Fruit fly (Drosophila melanogaster) whole organism, adult: ENCODE measurements around the gene TrpA1.

ENCODE experiments used
- CG11617 ChIP-seq: fragments of 200-800 bp; sonication (Bioruptor generic); optimal IDR thresholded peaks from 2 replicates; lab custom pipeline; 2017; ENCODE audit warnings: mild to moderate bottlenecking, missing biosample characterization, missing genetic modification reagents, missing genetic modification characterization
- CG12768 ChIP-seq: fragments of 200-800 bp; sonication (Bioruptor generic); optimal IDR thresholded peaks from 2 replicates; lab custom pipeline; 2017; ENCODE audit warnings: missing biosample characterization, missing genetic modification characterization, mild to moderate bottlenecking, moderate library complexity, missing genetic modification reagents
- CG14711 ChIP-seq: fragments of 200-800 bp; sonication (Bioruptor generic); optimal IDR thresholded peaks from 2 replicates; lab custom pipeline; 2018; ENCODE audit warnings: missing biosample characterization, mild to moderate bottlenecking, missing genetic modification characterization, moderate library complexity
- CG1620 ChIP-seq: fragments of 200-800 bp; sonication (Bioruptor generic); optimal IDR thresholded peaks from 2 replicates; lab custom pipeline; 2016; ENCODE audit warnings: missing biosample characterization, missing genetic modification characterization
- CG33017 ChIP-seq: fragments of 200-800 bp; sonication (Bioruptor generic); optimal IDR thresholded peaks from 2 replicates; lab custom pipeline; 2018; ENCODE audit warnings: missing biosample characterization, mild to moderate bottlenecking, missing genetic modification characterization, moderate library complexity
- CG5204 ChIP-seq: fragments of 200-800 bp; sonication (Bioruptor generic); optimal IDR thresholded peaks from 2 replicates; lab custom pipeline; 2016; ENCODE audit warnings: missing biosample characterization, missing genetic modification characterization
- CG7045 ChIP-seq: fragments of 200-800 bp; sonication (Bioruptor generic); optimal IDR thresholded peaks from 2 replicates; lab custom pipeline; 2017; ENCODE audit warnings: missing biosample characterization, mild to moderate bottlenecking, missing genetic modification characterization
- CG7101 ChIP-seq: fragments of 200-800 bp; sonication (Bioruptor generic); optimal IDR thresholded peaks from 2 replicates; lab custom pipeline; 2018; ENCODE audit warnings: missing biosample characterization, mild to moderate bottlenecking, missing genetic modification characterization, moderate library complexity
- Clk ChIP-seq: fragments of 200-800 bp; sonication (Bioruptor generic); optimal IDR thresholded peaks from 2 replicates; lab custom pipeline; 2017; ENCODE audit warnings: missing biosample characterization, missing genetic modification characterization
- Crg-1 ChIP-seq: fragments of 200-800 bp; sonication (Bioruptor generic); optimal IDR thresholded peaks from 2 replicates; lab custom pipeline; 2016; ENCODE audit warnings: missing biosample characterization, missing genetic modification characterization
- Hr96 ChIP-seq: fragments of 200-800 bp; sonication (Bioruptor generic); optimal IDR thresholded peaks from 2 replicates; lab custom pipeline; 2016; ENCODE audit warnings: missing biosample characterization, missing genetic modification characterization
- Mnt ChIP-seq: fragments of 200-800 bp; sonication (Bioruptor generic); optimal IDR thresholded peaks from 2 replicates; lab custom pipeline; 2016; ENCODE audit warnings: missing biosample characterization, mild to moderate bottlenecking, missing genetic modification characterization
- bab1 ChIP-seq: fragments of 200-800 bp; sonication (Bioruptor generic); optimal IDR thresholded peaks from 3 replicates; lab custom pipeline; 2019; ENCODE audit warnings: missing biosample characterization, mild to moderate bottlenecking, missing genetic modification characterization, moderate library complexity
- cic ChIP-seq: fragments of 200-800 bp; sonication (Bioruptor generic); optimal IDR thresholded peaks from 2 replicates; lab custom pipeline; 2017; ENCODE audit warnings: missing biosample characterization, mild to moderate bottlenecking, missing genetic modification characterization, moderate library complexity
- cnc ChIP-seq, 2 experiments: fragments of >200 bp; optimal IDR thresholded peaks; 2 replicates each; lab custom pipeline; 2017
- kay ChIP-seq: fragments of 200-800 bp; sonication (Bioruptor generic); peaks from one replicate; lab custom pipeline; 2016; ENCODE audit warnings: missing biosample characterization, missing genetic modification characterization, borderline replicate concordance
- ovo ChIP-seq: fragments of 200-800 bp; sonication (Bioruptor generic); optimal IDR thresholded peaks from 2 replicates; lab custom pipeline; 2016; ENCODE audit warnings: missing biosample characterization, missing genetic modification characterization
- pad ChIP-seq: fragments of 200-800 bp; sonication (Bioruptor generic); optimal IDR thresholded peaks from 3 replicates; lab custom pipeline; 2017; ENCODE audit warnings: missing biosample characterization, missing genetic modification characterization, mild to moderate bottlenecking, moderate library complexity, missing genetic modification reagents
- tj ChIP-seq: fragments of 200-800 bp; sonication (Bioruptor generic); optimal IDR thresholded peaks from 3 replicates; lab custom pipeline; 2017; ENCODE audit warnings: missing biosample characterization, mild to moderate bottlenecking, missing genetic modification characterization, moderate library complexity
- toe ChIP-seq: fragments of 200-800 bp; sonication (Bioruptor generic); optimal IDR thresholded peaks from 2 replicates; lab custom pipeline; 2016; ENCODE audit warnings: missing biosample characterization, missing genetic modification characterization

Gene TrpA1

DNA sequence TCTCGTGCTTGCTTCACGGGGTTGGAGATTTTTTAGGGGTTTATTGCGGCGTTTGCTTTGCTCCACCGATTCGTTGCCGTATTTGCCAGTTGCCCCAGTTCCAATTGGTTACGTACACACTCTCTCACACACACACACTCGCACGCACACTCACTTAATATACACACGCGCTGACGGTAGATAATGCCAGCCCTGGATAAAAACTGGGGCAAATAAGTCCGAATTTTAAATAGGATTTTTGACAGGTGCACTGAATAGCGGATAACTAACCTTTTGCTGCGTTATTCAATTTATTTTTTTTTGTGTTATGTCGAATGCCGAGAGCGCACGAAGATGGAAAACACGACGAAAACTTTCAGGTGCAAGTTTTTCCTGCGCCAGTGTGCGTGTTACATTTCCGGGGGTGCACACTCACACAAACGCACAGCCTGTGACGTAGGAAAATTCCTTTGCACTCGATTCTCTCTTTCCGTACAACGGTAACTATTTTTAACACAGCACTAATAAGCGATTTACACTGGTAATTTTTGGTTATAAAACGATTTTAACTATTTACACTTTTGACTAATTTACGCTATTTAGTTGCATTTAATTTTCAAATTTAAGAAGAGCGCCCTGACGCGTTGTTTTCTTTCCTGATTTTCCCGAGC is 47.7 kb upstream of the TrpA1 start:
- no peak for TF ChIP-seq tj (GFP tag; lab: Kevin White, UChicago)
- TF ChIP-seq pad (GFP tag; lab: Kevin White, UChicago), result no peak
- no peak for TF ChIP-seq Crg-1
- TF ChIP-seq CG14711, result no peak
- TF ChIP-seq ovo (GFP tag; lab: Kevin White, UChicago), result no peak
- no peak for TF ChIP-seq CG7101 (tag; lab: Kevin White, UChicago)
- TF ChIP-seq Mnt (GFP tag; lab: Kevin White, UChicago), result no peak
- TF ChIP-seq toe, result no peak

DNA sequence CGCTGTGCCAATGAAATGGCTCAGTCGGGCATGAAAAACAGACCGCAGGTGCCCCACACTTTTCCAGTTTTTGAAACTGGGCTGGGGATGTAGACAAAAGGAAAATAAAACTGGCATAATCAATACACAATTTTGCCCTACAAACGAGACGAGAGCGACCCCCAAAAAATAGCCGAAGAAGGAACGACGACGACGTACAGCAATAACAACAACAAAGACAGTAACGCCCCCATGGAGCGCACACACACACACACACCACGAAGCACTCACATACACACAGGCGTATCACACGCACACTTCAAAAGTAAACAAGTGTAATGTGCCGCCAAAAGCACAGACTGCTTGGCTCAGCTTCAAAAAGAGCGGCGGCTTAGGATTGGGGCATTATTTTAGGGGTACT is 46.5 kb upstream of the TrpA1 start:
- no peak for TF ChIP-seq CG7045 (GFP tag; lab: Kevin White, UChicago)
- no peak for TF ChIP-seq CG1620 (GFP tag; lab: Kevin White, UChicago)

DNA sequence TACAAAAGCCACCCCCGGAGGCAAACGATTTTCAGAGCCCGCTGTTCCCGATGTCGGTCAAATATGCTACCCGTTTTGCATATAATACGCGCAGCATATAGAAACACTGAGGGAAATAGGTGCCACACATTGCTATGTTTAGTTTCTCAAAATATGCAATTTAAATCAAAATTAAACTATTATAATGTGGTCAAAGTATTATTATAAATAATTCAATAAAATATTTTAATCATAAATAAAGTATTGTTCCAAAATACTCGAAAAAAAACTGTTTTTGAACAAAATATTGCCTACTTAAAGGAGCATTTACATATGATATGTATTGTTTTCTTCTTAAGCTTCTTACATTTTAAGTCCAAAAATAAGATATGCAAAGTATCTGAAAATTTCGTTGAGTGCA is 46.0 kb upstream of the TrpA1 start:
- TF ChIP-seq CG5204 (GFP tag; lab: Kevin White, UChicago) (no peak), CG7101 (tag; lab: Kevin White, UChicago) (no peak), cnc (optimal IDR thresholded peaks at IDR 0.05; lab: Kevin White, UChicago) (no peak), CG12768 (GFP tag; lab: Kevin White, UChicago) (no peak), tj (GFP tag; lab: Kevin White, UChicago) (no peak), toe (no peak), Hr96 (GFP tag; lab: Kevin White, UChicago) (no peak), kay (GFP tag; lab: Kevin White, UChicago) (no peak), CG33017 (tag; lab: Kevin White, UChicago) (no peak), Clk (GFP tag; lab: Kevin White, UChicago) (no peak), cic (GFP tag; lab: Kevin White, UChicago) (no peak), pad (GFP tag; lab: Kevin White, UChicago) (no peak), Crg-1 (no peak), CG1620 (GFP tag; lab: Kevin White, UChicago) (no peak), Mnt (GFP tag; lab: Kevin White, UChicago) (no peak), ovo (GFP tag; lab: Kevin White, UChicago) (no peak), CG11617 (GFP tag; lab: Kevin White, UChicago) (no peak), bab1 (no peak), CG14711 (no peak)

- TF ChIP-seq CG12768 (GFP tag; lab: Kevin White, UChicago) (no peak), cic (GFP tag; lab: Kevin White, UChicago) (no peak), CG5204 (GFP tag; lab: Kevin White, UChicago) (no peak), CG14711 (no peak), Clk (GFP tag; lab: Kevin White, UChicago) (no peak), Mnt (GFP tag; lab: Kevin White, UChicago) (no peak), Hr96 (GFP tag; lab: Kevin White, UChicago) (no peak), tj (GFP tag; lab: Kevin White, UChicago) (no peak), CG1620 (GFP tag; lab: Kevin White, UChicago) (no peak), CG7101 (tag; lab: Kevin White, UChicago) (no peak), CG33017 (tag; lab: Kevin White, UChicago) (no peak), Crg-1 (no peak), CG7045 (GFP tag; lab: Kevin White, UChicago) (no peak), toe (no peak), bab1 (no peak), CG11617 (GFP tag; lab: Kevin White, UChicago) (no peak), cnc (optimal IDR thresholded peaks at IDR 0.05; lab: Kevin White, UChicago) (no peak), ovo (GFP tag; lab: Kevin White, UChicago) (no peak), kay (GFP tag; lab: Kevin White, UChicago) (no peak), pad (GFP tag; lab: Kevin White, UChicago) (no peak)
These were observed 44.8 kb upstream of the TrpA1 start for dm6 chr3L:8949823-8950222.

DNA sequence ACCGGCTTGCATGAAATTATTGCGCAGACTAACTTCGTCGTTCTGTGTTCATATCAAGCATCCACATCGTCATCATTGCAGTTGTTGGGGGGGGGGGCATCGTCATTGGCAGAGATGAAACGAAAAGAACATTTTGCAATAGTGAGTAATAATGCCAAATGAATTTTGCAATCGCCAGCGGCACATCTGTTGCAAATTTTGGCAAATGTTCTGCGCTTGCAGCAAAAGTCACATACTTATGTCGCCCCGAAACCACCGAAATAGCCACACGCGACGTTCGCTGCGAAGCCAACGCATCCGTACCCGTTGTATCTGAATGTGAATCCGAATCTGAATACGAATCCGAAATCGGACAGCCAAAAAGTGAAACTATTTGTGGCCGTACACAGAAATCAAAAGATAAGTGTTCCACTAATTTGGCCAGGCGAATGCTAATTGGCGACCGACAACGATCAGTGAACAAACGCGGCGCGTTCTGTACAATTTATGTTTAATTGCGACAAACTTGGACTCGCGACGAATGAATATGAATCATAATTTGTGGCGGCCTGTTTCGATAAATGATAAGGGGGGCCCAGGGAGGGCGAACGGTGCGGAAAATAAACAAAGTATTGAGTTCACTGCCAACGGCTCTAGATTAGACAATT is 43.0 kb upstream of the TrpA1 start:
- no peak for TF ChIP-seq pad (GFP tag; lab: Kevin White, UChicago)

DNA sequence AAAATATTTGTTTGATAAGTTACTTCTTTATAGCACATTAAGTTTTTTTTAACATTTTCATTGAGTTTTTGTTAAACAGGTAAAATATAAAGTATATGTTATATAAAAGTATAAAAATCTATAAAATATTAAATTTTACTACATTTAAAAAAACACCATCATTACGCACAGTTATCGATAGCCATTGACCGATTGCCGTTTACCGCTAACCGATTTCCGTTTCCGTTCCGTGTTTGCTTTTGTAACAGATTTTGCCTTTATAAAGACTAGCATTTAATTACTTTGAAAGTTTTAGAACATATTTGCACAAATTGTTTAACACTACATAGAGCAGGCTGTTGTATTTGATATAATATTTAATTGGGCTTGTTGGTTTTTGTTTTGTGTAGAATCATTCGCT is 34.7 kb upstream of the TrpA1 start:
- TF ChIP-seq pad (GFP tag; lab: Kevin White, UChicago) (no peak), tj (GFP tag; lab: Kevin White, UChicago) (no peak), ovo (GFP tag; lab: Kevin White, UChicago) (no peak), cic (GFP tag; lab: Kevin White, UChicago) (no peak), Mnt (GFP tag; lab: Kevin White, UChicago) (no peak)

DNA sequence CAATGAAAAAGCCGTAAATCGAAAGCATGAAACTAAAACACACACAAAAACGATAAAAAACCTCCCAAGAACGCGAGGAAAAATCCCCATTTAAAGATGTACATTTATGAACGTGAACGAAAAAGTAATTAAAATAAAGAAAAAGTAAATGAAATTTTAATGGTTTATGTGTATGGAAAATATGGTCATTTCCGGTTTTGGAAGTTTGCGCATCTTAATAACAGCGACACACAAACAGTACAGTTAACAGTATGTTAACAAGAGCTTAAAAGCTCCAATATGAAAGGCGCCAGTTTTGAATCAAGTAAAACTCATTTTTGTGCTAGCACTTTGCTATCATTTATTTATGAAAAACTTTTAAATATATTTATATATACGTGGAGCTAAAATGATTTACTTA is 26.9 kb upstream of the TrpA1 start:
- TF ChIP-seq kay (GFP tag; lab: Kevin White, UChicago) (peak; percentile 86), bab1 (peak; percentile 60), CG11617 (GFP tag; lab: Kevin White, UChicago) (no peak)
